Worm (Caenorhabditis elegans) whole organism, L1 larva: Measurements from ENCODE around the gene ung-1.
A peak's percentile ranks its signal among the peaks of the same experiment; 100 is the strongest.

ENCODE experiments used
- alr-1 ChIP-seq: fragments of 200-800 bp; sonication (Bioruptor generic); optimal IDR thresholded peaks from 2 replicates; lab custom pipeline; 2018; ENCODE audit warnings: borderline replicate concordance, mild to moderate bottlenecking, missing genetic modification characterization, missing compliant biosample characterization
- ceh-63 ChIP-seq: fragments of 200-800 bp; sonication (Bioruptor generic); optimal IDR thresholded peaks from 2 replicates; lab custom pipeline; 2018; ENCODE audit warnings: mild to moderate bottlenecking, missing genetic modification characterization, missing compliant biosample characterization
- grh-1 ChIP-seq: fragments of 200-800 bp; sonication (Bioruptor generic); IDR thresholded peaks from 2 replicates; pipeline ENCODE4 v1.3.6; 2022; ENCODE audit warnings: missing genetic modification reagents, missing genetic modification characterization, missing compliant biosample characterization
- lin-15B ChIP-seq: fragments of 150-350 bp; sonication (generic microtip); optimal IDR thresholded peaks from 3 replicates; lab custom pipeline; 2014; ENCODE audit warnings: missing biosample characterization, missing genetic modification characterization
- mdl-1 ChIP-seq, 2 experiments: fragments of 150-350 bp; optimal IDR thresholded peaks; 2 replicates each; lab custom pipeline; 2014 to 2017; ENCODE audit warnings: missing biosample characterization in 2 of 2, missing genetic modification characterization in 2 of 2, inconsistent platforms in 1 of 2
- nhr-28 ChIP-seq: fragments of 150-350 bp; optimal IDR thresholded peaks from 2 replicates; lab custom pipeline; 2014; ENCODE audit warnings: missing biosample characterization, missing genetic modification characterization
- pag-3 ChIP-seq: sonication (generic microtip); optimal IDR thresholded peaks from 2 replicates; lab custom pipeline; 2017; ENCODE audit warnings: missing genetic modification characterization, mild to moderate bottlenecking, missing compliant biosample characterization, antibody characterized with exemption, borderline replicate concordance; ENCODE audit not compliant: insufficient read depth
- snpc-4 ChIP-seq: fragments of 150-350 bp; optimal IDR thresholded peaks from 2 replicates; lab custom pipeline; 2014; ENCODE audit warnings: missing biosample characterization, missing genetic modification characterization
- sox-4 ChIP-seq: sonication (generic microtip); optimal IDR thresholded peaks from 2 replicates; lab custom pipeline; 2016; ENCODE audit warnings: missing genetic modification characterization, missing compliant biosample characterization
- tbx-2 ChIP-seq: sonication (generic microtip); optimal IDR thresholded peaks from 2 replicates; lab custom pipeline; 2016; ENCODE audit warnings: missing genetic modification characterization, missing compliant biosample characterization
- zag-1 ChIP-seq: fragments of 150-350 bp; optimal IDR thresholded peaks from 2 replicates; lab custom pipeline; 2014; ENCODE audit warnings: missing biosample characterization, missing genetic modification characterization
- ztf-4 ChIP-seq: fragments of 150-350 bp; optimal IDR thresholded peaks from 2 replicates; lab custom pipeline; 2014; ENCODE audit warnings: missing biosample characterization, missing genetic modification characterization

DNA sequence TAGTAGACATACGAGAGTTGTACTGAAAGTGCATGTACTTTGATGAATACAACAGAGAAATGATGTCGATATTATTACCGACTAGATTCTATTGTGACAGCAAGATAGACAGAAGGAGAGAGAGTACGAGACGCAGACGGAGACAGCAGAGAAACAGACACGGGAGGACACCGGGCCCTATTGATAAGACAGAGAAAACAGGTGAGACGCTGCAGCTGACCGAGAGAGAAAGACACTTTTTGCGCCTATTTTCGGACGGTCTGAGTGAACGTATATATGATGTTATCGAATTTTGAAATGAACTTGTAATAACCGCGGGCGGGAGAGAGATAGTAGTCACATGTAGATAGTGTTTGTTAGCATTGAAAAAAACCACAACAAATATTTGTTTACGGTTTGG lies 29.4 kb upstream of the ung-1 start:
- no peak for TF ChIP-seq sox-4 (tag; lab: Kevin White, UChicago)
- peak in 1 of 2 experiments; percentile 56 for TF ChIP-seq mdl-1 (tag; optimal IDR thresholded peaks at IDR 0.05; lab: Kevin White, UChicago)
- no peak for TF ChIP-seq zag-1
- no peak for TF ChIP-seq lin-15B (tag; lab: Kevin White, UChicago)
- TF ChIP-seq alr-1 (tag; lab: Kevin White, UChicago) = no peak
- 0 out of 2 replicates have a peak, but pooled peaks have one; percentile 9 for TF ChIP-seq grh-1 (GFP tag; lab: Robert Waterston, UW)
- TF ChIP-seq tbx-2 (tag; lab: Kevin White, UChicago) = peak; percentile 27
- no peak for TF ChIP-seq pag-3 (tag; lab: Kevin White, UChicago)
- TF ChIP-seq ztf-4 = no peak
- TF ChIP-seq snpc-4 = no peak
- TF ChIP-seq ceh-63 = no peak
- no peak for TF ChIP-seq nhr-28 (tag; lab: Kevin White, UChicago)
